Worm (Caenorhabditis elegans): ENCODE data around the gene Y2H9A.6.

ce11 chrV:13428660-13429059 lies 15.0 kb upstream of the Y2H9A.6 start, which contains the start of gene srd-19:
- TF ChIP-seq mel-28 (tag; optimal IDR thresholded peaks at IDR 0.05; ENCODE audit: borderline replicate concordance) (no peak), C17E4.6 (GFP tag; IDR thresholded peaks at IDR 0.05) (no peak), gei-17 (GFP tag; optimal IDR thresholded peaks at IDR 0.05) (no peak), sea-2 (GFP tag; IDR thresholded peaks at IDR 0.05) (no peak), xnd-1 (tag; optimal IDR thresholded peaks at IDR 0.05) (no peak)

All from whole organism, young adult.